Worm (Caenorhabditis elegans): Measurements from ENCODE around the gene Y82E9BR.20.
"Not testable (repeated sequence)": the region's sequence is repeated elsewhere in the genome, so short reads cannot be mapped to it uniquely, and the experiment has no call there.

DNA sequence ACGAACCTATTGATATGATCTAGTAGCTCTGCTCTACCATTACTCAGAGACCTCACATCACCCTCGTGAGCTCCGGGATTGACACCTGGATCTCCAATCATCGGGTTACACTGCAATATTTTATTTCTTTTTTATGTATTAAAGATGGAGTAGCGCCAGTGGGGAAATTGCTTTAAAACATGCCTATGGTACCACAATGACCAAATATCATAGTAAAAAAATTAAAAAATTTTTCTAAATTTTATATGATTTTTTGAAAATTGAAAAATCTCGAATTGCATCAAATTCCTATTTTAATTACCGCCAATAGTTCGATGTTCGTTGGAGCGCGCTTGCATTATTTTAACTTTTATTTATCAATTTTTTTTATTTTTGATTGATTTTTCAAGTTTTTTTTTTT lies 3.7 kb downstream of the Y82E9BR.20 start, which contains the start of gene pals-40:
- TF ChIP-seq dao-5, him-1, W03F9.2 (tag; optimal IDR thresholded peaks at IDR 0.05): not testable (repeated sequence)

Measured in whole organism, L4/young adult.